Worm (Caenorhabditis elegans): ENCODE data around the gene sma-1.

The sma-1 gene

ce11 chrV:11905977-11906376, 6.7 kb downstream of the sma-1 start:
- no peak for TF ChIP-seq hnd-1 (tag; optimal IDR thresholded peaks at IDR 0.05)
- TF ChIP-seq tbx-11 (GFP tag; IDR thresholded peaks at IDR 0.05) = no peak

ce11 chrV:11913283-11913682, 14.0 kb downstream of the sma-1 start:
- TF ChIP-seq sea-1 (GFP tag; conservative IDR thresholded peaks at IDR 0.05) (no peak), aly-1 (tag; optimal IDR thresholded peaks at IDR 0.05) (peak; percentile 18)

- TF ChIP-seq flt-1 (GFP tag; IDR thresholded peaks at IDR 0.05) (no peak), scrt-1 (GFP tag; IDR thresholded peaks at IDR 0.05) (no peak), hmg-4 (GFP tag; optimal IDR thresholded peaks at IDR 0.05) (no peak), F13C5.2 (tag; optimal IDR thresholded peaks at IDR 0.05) (no peak), B0310.2 (tag; optimal IDR thresholded peaks at IDR 0.05) (no peak), hmbx-1 (tag; optimal IDR thresholded peaks at IDR 0.05) (no peak), ceh-13 (GFP tag; optimal IDR thresholded peaks at IDR 0.05) (no peak), ets-7 (tag; optimal IDR thresholded peaks at IDR 0.05) (no peak), tra-4 (tag; optimal IDR thresholded peaks at IDR 0.05) (no peak), pes-1 (GFP tag; IDR thresholded peaks at IDR 0.05) (no peak), hnd-1 (tag; optimal IDR thresholded peaks at IDR 0.05) (no peak), tbx-11 (GFP tag; IDR thresholded peaks at IDR 0.05) (no peak), sea-1 (GFP tag; conservative IDR thresholded peaks at IDR 0.05) (no peak), tbx-37 (GFP tag; conservative IDR thresholded peaks at IDR 0.05) (no peak), aly-1 (tag; optimal IDR thresholded peaks at IDR 0.05) (no peak), ama-1 (optimal IDR thresholded peaks at IDR 0.05) (no peak), ceh-36 (tag; optimal IDR thresholded peaks at IDR 0.05) (no peak)
These were observed 17.9 kb downstream of the sma-1 start, which contains the start of gene R31.2 for ce11 chrV:11917186-11917585. Gene R31.2, plus strand, starts transcription at chrV:11917573.

- no peak for TF ChIP-seq hnd-1 (tag; optimal IDR thresholded peaks at IDR 0.05)
- no peak for TF ChIP-seq B0310.2 (tag; optimal IDR thresholded peaks at IDR 0.05)
- no peak for TF ChIP-seq ets-7 (tag; optimal IDR thresholded peaks at IDR 0.05)
- TF ChIP-seq tbx-11 (GFP tag; IDR thresholded peaks at IDR 0.05) = no peak
- TF ChIP-seq tra-4 (tag; optimal IDR thresholded peaks at IDR 0.05) = no peak
- no peak for TF ChIP-seq F13C5.2 (tag; optimal IDR thresholded peaks at IDR 0.05)
- TF ChIP-seq sea-1 (GFP tag; conservative IDR thresholded peaks at IDR 0.05) = no peak
- no peak for TF ChIP-seq aly-1 (tag; optimal IDR thresholded peaks at IDR 0.05)
- no peak for TF ChIP-seq hmbx-1 (tag; optimal IDR thresholded peaks at IDR 0.05)
- TF ChIP-seq scrt-1 (GFP tag; IDR thresholded peaks at IDR 0.05) = no peak
- TF ChIP-seq pes-1 (GFP tag; IDR thresholded peaks at IDR 0.05) = no peak
- no peak for TF ChIP-seq tbx-37 (GFP tag; conservative IDR thresholded peaks at IDR 0.05)
- no peak for TF ChIP-seq ceh-13 (GFP tag; optimal IDR thresholded peaks at IDR 0.05)
These were observed 20.4 kb downstream of the sma-1 start for ce11 chrV:11919639-11920038.

ce11 chrV:11921229-11921628, 22.0 kb downstream of the sma-1 start:
- no peak for TF ChIP-seq pes-1 (GFP tag; IDR thresholded peaks at IDR 0.05)
- TF ChIP-seq ceh-36 (tag; optimal IDR thresholded peaks at IDR 0.05) = no peak
- TF ChIP-seq ets-7 (tag; optimal IDR thresholded peaks at IDR 0.05) = no peak
- TF ChIP-seq B0310.2 (tag; optimal IDR thresholded peaks at IDR 0.05) = no peak
- no peak for TF ChIP-seq tra-4 (tag; optimal IDR thresholded peaks at IDR 0.05)
- TF ChIP-seq flt-1 (GFP tag; IDR thresholded peaks at IDR 0.05) = no peak
- TF ChIP-seq sea-1 (GFP tag; conservative IDR thresholded peaks at IDR 0.05) = no peak

- TF ChIP-seq hmbx-1 (tag; optimal IDR thresholded peaks at IDR 0.05) = no peak
- no peak for TF ChIP-seq tra-4 (tag; optimal IDR thresholded peaks at IDR 0.05)
- TF ChIP-seq ama-1 (optimal IDR thresholded peaks at IDR 0.05) = no peak
- no peak for TF ChIP-seq tbx-37 (GFP tag; conservative IDR thresholded peaks at IDR 0.05)
- TF ChIP-seq scrt-1 (GFP tag; IDR thresholded peaks at IDR 0.05) = no peak
- TF ChIP-seq B0310.2 (tag; optimal IDR thresholded peaks at IDR 0.05) = no peak
- TF ChIP-seq F13C5.2 (tag; optimal IDR thresholded peaks at IDR 0.05) = no peak
- no peak for TF ChIP-seq ceh-13 (GFP tag; optimal IDR thresholded peaks at IDR 0.05)
- TF ChIP-seq aly-1 (tag; optimal IDR thresholded peaks at IDR 0.05) = no peak
- TF ChIP-seq hnd-1 (tag; optimal IDR thresholded peaks at IDR 0.05) = no peak
- no peak for TF ChIP-seq flt-1 (GFP tag; IDR thresholded peaks at IDR 0.05)
- no peak for TF ChIP-seq ceh-36 (tag; optimal IDR thresholded peaks at IDR 0.05)
These were observed 22.7 kb downstream of the sma-1 start for ce11 chrV:11921689-11922517.

- no peak for TF ChIP-seq ceh-36 (tag; optimal IDR thresholded peaks at IDR 0.05)
- no peak for TF ChIP-seq hnd-1 (tag; optimal IDR thresholded peaks at IDR 0.05)
- no peak for TF ChIP-seq ceh-13 (GFP tag; optimal IDR thresholded peaks at IDR 0.05)
- no peak for TF ChIP-seq scrt-1 (GFP tag; IDR thresholded peaks at IDR 0.05)
- no peak for TF ChIP-seq hmg-4 (GFP tag; optimal IDR thresholded peaks at IDR 0.05)
- no peak for TF ChIP-seq B0310.2 (tag; optimal IDR thresholded peaks at IDR 0.05)
- TF ChIP-seq tbx-37 (GFP tag; conservative IDR thresholded peaks at IDR 0.05) = no peak
- no peak for TF ChIP-seq aly-1 (tag; optimal IDR thresholded peaks at IDR 0.05)
- TF ChIP-seq tra-4 (tag; optimal IDR thresholded peaks at IDR 0.05) = no peak
- TF ChIP-seq flt-1 (GFP tag; IDR thresholded peaks at IDR 0.05) = no peak
- no peak for TF ChIP-seq pes-1 (GFP tag; IDR thresholded peaks at IDR 0.05)
- TF ChIP-seq F13C5.2 (tag; optimal IDR thresholded peaks at IDR 0.05) = no peak
- no peak for TF ChIP-seq ama-1 (optimal IDR thresholded peaks at IDR 0.05)
- no peak for TF ChIP-seq hmbx-1 (tag; optimal IDR thresholded peaks at IDR 0.05)
- TF ChIP-seq sea-1 (GFP tag; conservative IDR thresholded peaks at IDR 0.05) = no peak
- no peak for TF ChIP-seq ets-7 (tag; optimal IDR thresholded peaks at IDR 0.05)
- no peak for TF ChIP-seq tbx-11 (GFP tag; IDR thresholded peaks at IDR 0.05)
These were observed 28.1 kb downstream of the sma-1 start, which contains the start of gene osm-6 for ce11 chrV:11927346-11927745. Gene osm-6, minus strand, starts transcription at chrV:11927446.
